Worm (Caenorhabditis elegans) whole organism, late embryonic: Measurements from ENCODE around the gene glb-16.

Experiments used
- F13H6.1 ChIP-seq: sonication (generic microtip); optimal IDR thresholded peaks from 2 replicates; lab custom pipeline; 2016; ENCODE audit warnings: missing genetic modification characterization, missing compliant biosample characterization
- K09A11.1 ChIP-seq: sonication (generic microtip); optimal IDR thresholded peaks from 2 replicates; lab custom pipeline; 2017; ENCODE audit warnings: antibody characterized with exemption, mild to moderate bottlenecking, missing genetic modification characterization, missing compliant biosample characterization; ENCODE audit not compliant: insufficient read depth
- T23F11.4 ChIP-seq: fragments of 200-800 bp; sonication (Bioruptor generic); optimal IDR thresholded peaks from 2 replicates; lab custom pipeline; 2018; ENCODE audit warnings: mild to moderate bottlenecking, missing genetic modification characterization, missing compliant biosample characterization
- ceh-18 ChIP-seq: sonication (generic microtip); optimal IDR thresholded peaks from 2 replicates; lab custom pipeline; 2016; ENCODE audit warnings: missing genetic modification characterization, missing compliant biosample characterization
- ceh-19 ChIP-seq: fragments of 200-800 bp; sonication (Bioruptor generic); optimal IDR thresholded peaks from 2 replicates; lab custom pipeline; 2018; ENCODE audit warnings: mild to moderate bottlenecking, missing genetic modification characterization, missing compliant biosample characterization
- ceh-2 ChIP-seq: sonication (generic microtip); optimal IDR thresholded peaks from 2 replicates; lab custom pipeline; 2016; ENCODE audit warnings: missing genotype, missing genetic modification characterization, missing compliant biosample characterization
- ceh-22 ChIP-seq: sonication (generic microtip); optimal IDR thresholded peaks from 2 replicates; lab custom pipeline; 2017; ENCODE audit warnings: missing biosample characterization, missing genetic modification characterization
- ceh-24 ChIP-seq: sonication (generic microtip); optimal IDR thresholded peaks from 2 replicates; lab custom pipeline; 2016; ENCODE audit warnings: mild to moderate bottlenecking, missing genetic modification characterization, missing compliant biosample characterization
- ceh-30 ChIP-seq: fragments of 150-350 bp; optimal IDR thresholded peaks from 2 replicates; lab custom pipeline; 2014; ENCODE audit warnings: missing biosample characterization, missing genetic modification characterization
- ceh-31 ChIP-seq: sonication (generic microtip); optimal IDR thresholded peaks from 2 replicates; lab custom pipeline; 2016; ENCODE audit warnings: missing genetic modification characterization, missing compliant biosample characterization
- ceh-34 ChIP-seq: sonication (generic microtip); optimal IDR thresholded peaks from 2 replicates; lab custom pipeline; 2016; ENCODE audit warnings: mild to moderate bottlenecking, missing genetic modification characterization, missing compliant biosample characterization
- ceh-45 ChIP-seq: fragments of 200-800 bp; sonication (Bioruptor generic); IDR thresholded peaks from 2 replicates; pipeline ENCODE4 v1.3.6; 2022; ENCODE audit warnings: missing genetic modification reagents, missing genetic modification characterization, missing compliant biosample characterization
- ceh-48 ChIP-seq: sonication (generic microtip); optimal IDR thresholded peaks from 2 replicates; lab custom pipeline; 2016; ENCODE audit warnings: missing genetic modification characterization, inconsistent platforms, missing compliant biosample characterization
- ceh-9 ChIP-seq: sonication (generic microtip); optimal IDR thresholded peaks from 2 replicates; lab custom pipeline; 2016; ENCODE audit warnings: mild to moderate bottlenecking, missing genetic modification characterization, inconsistent platforms, missing compliant biosample characterization
- che-1 ChIP-seq: sonication (generic microtip); optimal IDR thresholded peaks from 2 replicates; lab custom pipeline; 2016; ENCODE audit warnings: mild to moderate bottlenecking, missing genetic modification characterization, missing compliant biosample characterization
- dmd-4 ChIP-seq: sonication (generic microtip); optimal IDR thresholded peaks from 2 replicates; lab custom pipeline; 2016; ENCODE audit warnings: borderline replicate concordance, missing genetic modification characterization, missing compliant biosample characterization
- elt-2 ChIP-seq: sonication (generic microtip); optimal IDR thresholded peaks from 2 replicates; lab custom pipeline; 2016; ENCODE audit warnings: missing genetic modification reagents, missing genetic modification characterization, missing compliant biosample characterization
- elt-4 ChIP-seq: sonication (generic microtip); optimal IDR thresholded peaks from 2 replicates; lab custom pipeline; 2016; ENCODE audit warnings: missing genetic modification characterization, missing compliant biosample characterization
- eyg-1 ChIP-seq: sonication (generic microtip); optimal IDR thresholded peaks from 2 replicates; lab custom pipeline; 2016; ENCODE audit warnings: missing genotype, missing genetic modification characterization, missing compliant biosample characterization
- gmeb-2 ChIP-seq: sonication (generic microtip); optimal IDR thresholded peaks from 2 replicates; lab custom pipeline; 2016; ENCODE audit warnings: missing genetic modification characterization, inconsistent platforms, missing compliant biosample characterization
- hlh-15 ChIP-seq: sonication (generic microtip); optimal IDR thresholded peaks from 2 replicates; lab custom pipeline; 2016; ENCODE audit warnings: missing genetic modification characterization, missing compliant biosample characterization
- lin-11 ChIP-seq: fragments of 200-800 bp; sonication (Bioruptor generic); optimal IDR thresholded peaks from 2 replicates; lab custom pipeline; 2018; ENCODE audit warnings: mild to moderate bottlenecking, missing genetic modification characterization, missing compliant biosample characterization
- madf-2 ChIP-seq: sonication (generic microtip); optimal IDR thresholded peaks from 2 replicates; lab custom pipeline; 2017; ENCODE audit warnings: missing genetic modification characterization, missing compliant biosample characterization
- nfya-1 ChIP-seq: sonication (generic microtip); optimal IDR thresholded peaks from 2 replicates; lab custom pipeline; 2017; ENCODE audit warnings: missing genetic modification characterization, mild to moderate bottlenecking, missing compliant biosample characterization, antibody characterized with exemption, moderate library complexity
- nhr-11 ChIP-seq: fragments of 150-350 bp; optimal IDR thresholded peaks from 2 replicates; lab custom pipeline; 2014; ENCODE audit warnings: missing biosample characterization, missing genetic modification characterization
- nhr-232 ChIP-seq: sonication (generic microtip); optimal IDR thresholded peaks from 2 replicates; lab custom pipeline; 2016; ENCODE audit warnings: missing genetic modification characterization, missing compliant biosample characterization
- pax-1 ChIP-seq: fragments of 150-350 bp; optimal IDR thresholded peaks from 2 replicates; lab custom pipeline; 2014; ENCODE audit warnings: missing biosample characterization, missing genetic modification characterization
- sdc-2 ChIP-seq: sonication (generic microtip); optimal IDR thresholded peaks from 2 replicates; lab custom pipeline; 2016; ENCODE audit warnings: missing genotype, missing genetic modification characterization, missing compliant biosample characterization
- sox-4 ChIP-seq: sonication (generic microtip); optimal IDR thresholded peaks from 2 replicates; lab custom pipeline; 2017; ENCODE audit warnings: mild to moderate bottlenecking, missing genetic modification characterization, inconsistent platforms, missing compliant biosample characterization
- tbx-2 ChIP-seq: sonication (generic microtip); optimal IDR thresholded peaks from 2 replicates; lab custom pipeline; 2016; ENCODE audit warnings: missing genetic modification characterization, missing compliant biosample characterization
- tbx-7 ChIP-seq: sonication (generic microtip); optimal IDR thresholded peaks from 2 replicates; lab custom pipeline; 2016; ENCODE audit warnings: missing genotype, missing genetic modification characterization, missing compliant biosample characterization
- ttx-3 ChIP-seq: sonication (generic microtip); optimal IDR thresholded peaks from 2 replicates; lab custom pipeline; 2016; ENCODE audit warnings: missing genetic modification reagents, missing genetic modification characterization, missing compliant biosample characterization
- unc-42 ChIP-seq: sonication (generic microtip); optimal IDR thresholded peaks from 2 replicates; lab custom pipeline; 2016; ENCODE audit warnings: missing genotype, missing genetic modification characterization, missing compliant biosample characterization
- unc-55 ChIP-seq: sonication (generic microtip); optimal IDR thresholded peaks from 2 replicates; lab custom pipeline; 2017; ENCODE audit warnings: missing biosample characterization, missing genetic modification reagents, missing genetic modification characterization
- unc-86 ChIP-seq: sonication (generic microtip); optimal IDR thresholded peaks from 2 replicates; lab custom pipeline; 2016; ENCODE audit warnings: missing genetic modification characterization, missing compliant biosample characterization
- ztf-16 ChIP-seq: sonication (generic microtip); optimal IDR thresholded peaks from 2 replicates; lab custom pipeline; 2017; ENCODE audit warnings: missing genetic modification characterization, missing compliant biosample characterization

Gene glb-16

DNA sequence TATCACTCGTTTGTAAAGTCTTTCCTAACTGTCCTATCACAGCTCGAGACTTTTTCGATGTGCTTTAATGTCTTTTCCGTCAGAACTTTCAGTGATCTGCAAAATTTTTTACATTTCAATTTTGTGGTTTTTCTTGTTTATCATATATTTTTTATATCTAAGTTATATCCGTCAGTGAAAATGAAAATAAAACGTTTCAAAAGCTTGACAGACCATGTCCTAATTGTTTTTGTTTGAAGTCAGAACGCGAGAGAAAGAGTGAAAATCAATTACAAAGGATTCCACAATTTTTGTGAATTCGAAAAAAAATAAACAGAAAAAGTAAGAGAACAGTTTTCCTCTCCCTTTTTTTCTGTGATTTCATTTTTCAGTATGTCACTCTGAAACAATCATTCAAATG, 8.2 kb upstream of the glb-16 start, which contains the start of gene F46C8.1:
F46C8.1 (plus strand) TSS at position 301 of the 400 bp plus-strand sequence.
- no peak for TF ChIP-seq unc-55 (GFP tag; lab: Kevin White, UChicago)
- no peak for TF ChIP-seq gmeb-2 (tag; lab: Kevin White, UChicago)
- no peak for TF ChIP-seq sdc-2
- TF ChIP-seq ceh-18 (tag; lab: Kevin White, UChicago) = no peak
- TF ChIP-seq ceh-9 (tag; lab: Kevin White, UChicago) = no peak
- no peak for TF ChIP-seq elt-4 (tag; lab: Kevin White, UChicago)

ce11 chrX:7547696-7548095, 7.8 kb upstream of the glb-16 start:
- TF ChIP-seq che-1 (tag; lab: Kevin White, UChicago) (no peak), ceh-18 (tag; lab: Kevin White, UChicago) (no peak), tbx-7 (tag; lab: Kevin White, UChicago) (no peak), F13H6.1 (no peak), dmd-4 (no peak), ztf-16 (tag; lab: Kevin White, UChicago) (no peak), nfya-1 (tag; lab: Kevin White, UChicago) (no peak), tbx-2 (no peak), K09A11.1 (tag; lab: Kevin White, UChicago) (no peak), ceh-48 (no peak), unc-42 (tag; lab: Kevin White, UChicago) (no peak), ceh-45 (no peak), lin-11 (tag; lab: Kevin White, UChicago) (no peak), ceh-22 (no peak), sdc-2 (no peak), ceh-24 (tag; lab: Kevin White, UChicago) (no peak), gmeb-2 (tag; lab: Kevin White, UChicago) (no peak), sox-4 (tag; lab: Kevin White, UChicago) (no peak)

DNA sequence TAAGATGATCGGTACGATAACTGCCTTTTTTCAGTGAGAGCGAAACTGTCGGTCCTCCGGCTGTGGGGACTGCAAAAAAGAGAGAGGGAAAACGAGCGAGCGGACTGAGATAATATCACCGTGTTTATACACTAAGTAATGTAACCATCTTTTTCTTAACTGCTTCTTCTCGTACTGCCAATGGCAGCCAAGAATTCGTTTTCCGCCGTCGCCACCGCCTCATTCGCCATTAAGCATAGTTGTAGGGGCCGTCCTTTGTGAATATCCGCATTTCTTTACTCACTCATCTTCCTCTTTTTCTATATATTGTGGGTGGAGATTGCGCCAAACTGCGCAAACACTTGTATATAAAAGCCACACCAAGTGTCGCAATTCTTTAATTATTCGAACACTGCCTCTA, 6.6 kb upstream of the glb-16 start, which contains the start of gene col-174:
col-174 (plus strand) TSS at position 301 of the 400 bp plus-strand sequence.
- TF ChIP-seq elt-4 (tag; lab: Kevin White, UChicago) (no peak), unc-86 (tag; lab: Kevin White, UChicago) (no peak), ceh-31 (tag; lab: Kevin White, UChicago) (no peak), che-1 (tag; lab: Kevin White, UChicago) (no peak), ceh-45 (no peak), ttx-3 (tag; lab: Kevin White, UChicago) (no peak), unc-55 (GFP tag; lab: Kevin White, UChicago) (no peak), unc-42 (tag; lab: Kevin White, UChicago) (no peak), elt-2 (tag; lab: Kevin White, UChicago) (no peak), ceh-19 (GFP tag; lab: Kevin White, UChicago) (no peak), ceh-30 (no peak), eyg-1 (tag; lab: Kevin White, UChicago) (no peak), ceh-34 (tag; lab: Kevin White, UChicago) (no peak), T23F11.4 (GFP tag; lab: Kevin White, UChicago) (no peak), K09A11.1 (tag; lab: Kevin White, UChicago) (no peak), ceh-22 (no peak), nhr-232 (no peak), ceh-2 (tag; lab: Kevin White, UChicago) (no peak), pax-1 (tag; lab: Kevin White, UChicago) (no peak), madf-2 (tag; lab: Kevin White, UChicago) (no peak)

DNA sequence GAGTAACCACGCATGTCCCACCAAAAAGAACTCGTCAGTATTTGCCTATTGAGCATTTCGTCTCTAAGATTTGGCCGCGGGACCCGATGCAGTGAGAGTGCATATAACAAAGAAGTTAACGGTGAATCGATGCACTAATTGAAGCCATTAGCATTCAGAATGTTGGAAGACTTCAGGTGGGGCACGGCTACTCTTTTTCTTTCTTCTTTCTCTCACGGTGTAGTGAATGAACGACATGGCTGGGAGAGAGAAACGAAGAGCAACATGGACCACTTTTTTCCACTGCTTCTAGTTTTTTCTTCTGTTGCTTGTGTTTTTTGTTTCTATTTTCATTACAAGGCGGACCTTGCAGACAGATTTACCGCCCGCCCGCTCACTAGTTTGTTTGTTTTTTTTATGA, 1.1 kb upstream of the glb-16 start:
- TF ChIP-seq ceh-18 (tag; lab: Kevin White, UChicago) = no peak
- TF ChIP-seq, all 69 proteins: peak for 0

ce11 chrX:7537742-7538268, 2.1 kb downstream of the glb-16 start, which contains the start of gene dpy-7:
Gene dpy-7 (minus strand): TSS chrX:7537792.
- TF ChIP-seq hlh-15 (tag; lab: Kevin White, UChicago) = no peak
- no peak for TF ChIP-seq nhr-11 (tag; lab: Kevin White, UChicago)
- TF ChIP-seq, all 69 proteins: peak for 0
